Worm (Caenorhabditis elegans): ENCODE data around the gene grl-5.

ce11 chrV:4414613-4415071, at the start of gene grl-5:
- TF ChIP-seq nhr-77 (tag; optimal IDR thresholded peaks at IDR 0.05): no peak
- TF ChIP-seq ztf-11 (tag; optimal IDR thresholded peaks at IDR 0.05): no peak
- no peak for TF ChIP-seq fkh-10 (GFP tag; optimal IDR thresholded peaks at IDR 0.05)
- TF ChIP-seq pqm-1 (tag; optimal IDR thresholded peaks at IDR 0.05): no peak
- TF ChIP-seq ztf-7 (tag; optimal IDR thresholded peaks at IDR 0.05): no peak
- no peak for TF ChIP-seq cey-2 (tag; optimal IDR thresholded peaks at IDR 0.05; ENCODE audit: borderline replicate concordance, insufficient read depth)

Data from whole organism, L4 larva.